Fruit fly (Drosophila melanogaster): ENCODE data around the gene Dysb.

The Dysb gene

dm6 chr3L:18895079-18895478, 27.5 kb downstream of the Dysb start (continued):
- no peak for TF ChIP-seq cato (GFP tag; optimal IDR thresholded peaks at IDR 0.05; ENCODE audit: borderline replicate concordance)
- no peak for TF ChIP-seq CG4360 (GFP tag; IDR thresholded peaks at IDR 0.05)
- TF ChIP-seq CG13775 (GFP tag; optimal IDR thresholded peaks at IDR 0.05) = no peak
- TF ChIP-seq zf30C (GFP tag; optimal IDR thresholded peaks at IDR 0.05) = no peak
- peak; percentile 2 for TF ChIP-seq CTCF (GFP tag; optimal IDR thresholded peaks at IDR 0.05)
- TF ChIP-seq CG6813 (GFP tag; optimal IDR thresholded peaks at IDR 0.05) = no peak
- TF ChIP-seq CG7987 (GFP tag; optimal IDR thresholded peaks at IDR 0.05) = no peak
- no peak for TF ChIP-seq Hsf (GFP tag; optimal IDR thresholded peaks at IDR 0.05)
- no peak for TF ChIP-seq CG17612 (GFP tag; IDR thresholded peaks at IDR 0.05)
- no peak for TF ChIP-seq CG6683 (GFP tag; optimal IDR thresholded peaks at IDR 0.05)
- TF ChIP-seq Ada2b (GFP tag; IDR thresholded peaks at IDR 0.05) = no peak
- no peak for TF ChIP-seq grau (tag; optimal IDR thresholded peaks at IDR 0.05)
- no peak for TF ChIP-seq tio (GFP tag; optimal IDR thresholded peaks at IDR 0.05)
- TF ChIP-seq CG34376 (GFP tag; optimal IDR thresholded peaks at IDR 0.05) = peak; percentile 71
- TF ChIP-seq Trl (optimal IDR thresholded peaks at IDR 0.05) = peak in 1 of 2 experiments; percentile 41
- no peak for TF ChIP-seq Trl (GFP tag; optimal IDR thresholded peaks at IDR 0.05)
- TF ChIP-seq dmrt99B (tag; optimal IDR thresholded peaks at IDR 0.05) = no peak
- no peak for TF ChIP-seq CG4282 (GFP tag; optimal IDR thresholded peaks at IDR 0.05)
- TF ChIP-seq lbe (GFP tag; optimal IDR thresholded peaks at IDR 0.05) = no peak
- TF ChIP-seq E2f1 (GFP tag; IDR thresholded peaks at IDR 0.05) = no peak
- no peak for TF ChIP-seq CG4820 (GFP tag; optimal IDR thresholded peaks at IDR 0.05)
- no peak for TF ChIP-seq Bdp1 (GFP tag; optimal IDR thresholded peaks at IDR 0.05)

DNA sequence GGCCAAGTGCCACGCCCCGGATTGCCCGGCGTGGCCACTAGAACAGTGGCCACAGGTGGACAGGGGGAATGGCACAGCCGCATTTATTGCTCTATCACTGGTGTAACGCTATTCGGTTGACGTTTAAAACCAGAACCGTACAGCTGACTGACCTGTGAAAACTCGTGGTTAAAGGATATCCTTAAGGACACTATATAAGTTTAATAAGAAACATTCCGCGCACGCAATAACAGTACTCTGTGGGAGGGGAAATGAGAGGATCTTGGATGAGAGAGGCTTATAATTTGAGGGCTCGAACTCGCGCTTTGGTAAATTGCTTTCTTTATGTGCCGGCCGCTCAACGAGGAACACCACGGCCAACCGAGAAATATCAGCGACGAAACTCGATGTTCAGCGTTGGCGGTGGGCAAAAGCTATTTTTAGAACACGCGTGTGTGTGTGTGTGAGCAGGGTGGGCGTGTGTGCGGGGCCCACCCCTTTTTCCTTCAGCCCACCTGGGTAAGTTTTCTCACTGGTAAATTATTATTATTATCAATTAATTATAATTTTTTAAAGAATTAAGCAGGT, 28.8 kb downstream of the Dysb start:
- TF ChIP-seq jing (GFP tag; optimal IDR thresholded peaks at IDR 0.05) = no peak
- no peak for TF ChIP-seq ham (GFP tag; IDR thresholded peaks at IDR 0.05)
- 0 out of 3 replicates have a peak, but pooled peaks have one; percentile 19 for TF ChIP-seq CG6791 (GFP tag; IDR thresholded peaks at IDR 0.05; ENCODE audit: partially characterized antibody)
- peak; percentile 81 for TF ChIP-seq Bdp1 (GFP tag; optimal IDR thresholded peaks at IDR 0.05)
- TF ChIP-seq CG14441 (GFP tag; IDR thresholded peaks at IDR 0.05) = no peak
- TF ChIP-seq cg (GFP tag; optimal IDR thresholded peaks at IDR 0.05) = peak; percentile 34
- TF ChIP-seq Atf6 (GFP tag; IDR thresholded peaks at IDR 0.05) = 0 out of 2 replicates have a peak, but pooled peaks have one; percentile 25
- no peak for TF ChIP-seq CG2678 (tag; optimal IDR thresholded peaks at IDR 0.05)
- TF ChIP-seq chinmo (GFP tag; IDR thresholded peaks at IDR 0.05; ENCODE audit: partially characterized antibody) = peak; percentile 58; the same call in 1 of the 4 replicates
- TF ChIP-seq CG9797 (GFP tag; optimal IDR thresholded peaks at IDR 0.05) = no peak
- peak; percentile 23; the same call in 1 of the 3 replicates for TF ChIP-seq ci (GFP tag; IDR thresholded peaks at IDR 0.05)
- TF ChIP-seq Trl (optimal IDR thresholded peaks at IDR 0.05) = peak in 1 of 2 experiments; percentile 6
- TF ChIP-seq Trl (GFP tag; optimal IDR thresholded peaks at IDR 0.05) = no peak
- TF ChIP-seq CkIIα-i1 (GFP tag; IDR thresholded peaks at IDR 0.05) = no peak
- no peak for TF ChIP-seq Dip3 (GFP tag; optimal IDR thresholded peaks at IDR 0.05)
- no peak for TF ChIP-seq CG17612 (GFP tag; IDR thresholded peaks at IDR 0.05)
- TF ChIP-seq sug (tag; optimal IDR thresholded peaks at IDR 0.05) = peak; percentile 29
- TF ChIP-seq CG12769 (tag; optimal IDR thresholded peaks at IDR 0.05) = peak; percentile 40
- no peak for TF ChIP-seq Nf-YA (GFP tag; IDR thresholded peaks at IDR 0.05)
- no peak for TF ChIP-seq CG1233 (GFP tag; optimal IDR thresholded peaks at IDR 0.05)
- no peak for TF ChIP-seq h (optimal IDR thresholded peaks at IDR 0.05)
- peak; percentile 40 for TF ChIP-seq CG10543 (GFP tag; optimal IDR thresholded peaks at IDR 0.05)
- TF ChIP-seq Med (GFP tag) = peak; percentile 70
- TF ChIP-seq Deaf1 (tag; optimal IDR thresholded peaks at IDR 0.05) = peak; percentile 25
- peak; percentile 47; the same call in 1 of the 2 replicates for TF ChIP-seq Bgb (GFP tag; IDR thresholded peaks at IDR 0.05; ENCODE audit: partially characterized antibody)
- no peak for TF ChIP-seq p53 (GFP tag; optimal IDR thresholded peaks at IDR 0.05)
- no peak for TF ChIP-seq sna (GFP tag; IDR thresholded peaks at IDR 0.05; ENCODE audit: partially characterized antibody)
- TF ChIP-seq cad (GFP tag; optimal IDR thresholded peaks at IDR 0.05) = peak; percentile 26
- TF ChIP-seq Dad (GFP tag; optimal IDR thresholded peaks at IDR 0.05) = no peak
- no peak for TF ChIP-seq slp2 (GFP tag; optimal IDR thresholded peaks at IDR 0.05)
- TF ChIP-seq B-H2 (GFP tag; optimal IDR thresholded peaks at IDR 0.05) = no peak
- 0 out of 3 replicates have a peak, but pooled peaks have one; percentile 15 for TF ChIP-seq CG2199 (GFP tag; IDR thresholded peaks at IDR 0.05)
- no peak for TF ChIP-seq her (GFP tag; optimal IDR thresholded peaks at IDR 0.05)
